Fruit fly (Drosophila melanogaster) whole organism, pupa: ENCODE measurements around the gene CG16779.
A peak's percentile ranks its signal among the peaks of the same experiment; 100 is the strongest.

ENCODE experiments used
- CG10348 ChIP-seq: fragments of 200-800 bp; sonication (Bioruptor generic); IDR thresholded peaks from 2 replicates; pipeline ENCODE4 v1.3.6; 2022; ENCODE audit warnings: missing biosample characterization, missing genetic modification characterization
- CG12605 ChIP-seq: fragments of 200-800 bp; sonication (Bioruptor generic); IDR thresholded peaks from 2 replicates; pipeline ENCODE4 v1.3.6; 2022; ENCODE audit warnings: missing biosample characterization, missing genetic modification characterization
- CG13204 ChIP-seq: fragments of 200-800 bp; sonication (Bioruptor generic); optimal IDR thresholded peaks from 2 replicates; lab custom pipeline; 2018; ENCODE audit warnings: missing biosample characterization, mild to moderate bottlenecking, missing genetic modification characterization, moderate library complexity
- CG14655 ChIP-seq: fragments of 200-800 bp; sonication (Bioruptor generic); optimal IDR thresholded peaks from 3 replicates; lab custom pipeline; 2017; ENCODE audit warnings: mild to moderate bottlenecking, missing biosample characterization, missing genetic modification reagents, missing genetic modification characterization
- CG15710 ChIP-seq: fragments of 200-800 bp; sonication (Bioruptor generic); optimal IDR thresholded peaks from 2 replicates; lab custom pipeline; 2018; ENCODE audit warnings: missing biosample characterization, mild to moderate bottlenecking, missing genetic modification characterization, moderate library complexity
- CG17806 ChIP-seq: fragments of 200-800 bp; sonication (Bioruptor generic); optimal IDR thresholded peaks from 2 replicates; lab custom pipeline; 2018; ENCODE audit warnings: missing biosample characterization, mild to moderate bottlenecking, missing genetic modification characterization, moderate library complexity
- CG32121 ChIP-seq: fragments of 200-800 bp; sonication (Bioruptor generic); IDR thresholded peaks from 2 replicates; pipeline ENCODE4 v1.3.6; 2022; ENCODE audit warnings: missing biosample characterization, missing genetic modification characterization
- CG34367 ChIP-seq: fragments of 200-800 bp; sonication (Bioruptor generic); optimal IDR thresholded peaks from 2 replicates; lab custom pipeline; 2018; ENCODE audit warnings: missing biosample characterization, mild to moderate bottlenecking, missing genetic modification characterization
- CG4496 ChIP-seq: fragments of 200-800 bp; sonication (Bioruptor generic); IDR thresholded peaks from 3 replicates; pipeline ENCODE4 v1.3.6; 2022; ENCODE audit warnings: missing biosample characterization, missing genetic modification characterization
- CG8159 ChIP-seq: fragments of 200-800 bp; sonication (Bioruptor generic); optimal IDR thresholded peaks from 3 replicates; lab custom pipeline; 2018; ENCODE audit warnings: missing biosample characterization, mild to moderate bottlenecking, missing genetic modification characterization, moderate library complexity
- CG8301 ChIP-seq: fragments of 200-800 bp; sonication (Bioruptor generic); optimal IDR thresholded peaks from 2 replicates; lab custom pipeline; 2018; ENCODE audit warnings: missing biosample characterization, mild to moderate bottlenecking, missing genetic modification characterization
- CG9948 ChIP-seq: fragments of 200-800 bp; sonication (Bioruptor generic); optimal IDR thresholded peaks from 2 replicates; lab custom pipeline; 2018; ENCODE audit warnings: missing biosample characterization, mild to moderate bottlenecking, missing genetic modification characterization, moderate library complexity
- D1 ChIP-seq: fragments of 200-800 bp; sonication (Bioruptor generic); optimal IDR thresholded peaks from 2 replicates; lab custom pipeline; 2018; ENCODE audit warnings: missing biosample characterization, mild to moderate bottlenecking, missing genetic modification characterization, moderate library complexity
- EcR ChIP-seq: fragments of 200-800 bp; sonication (Bioruptor generic); optimal IDR thresholded peaks from 3 replicates; lab custom pipeline; 2019; ENCODE audit warnings: missing biosample characterization, missing genetic modification characterization, mild to moderate bottlenecking, moderate library complexity, missing genetic modification reagents
- Ets98B ChIP-seq: fragments of 200-800 bp; sonication (Bioruptor generic); IDR thresholded peaks from 2 replicates; pipeline ENCODE4 v1.3.6; 2022; ENCODE audit warnings: missing biosample characterization, missing genetic modification characterization
- Pif1A ChIP-seq: fragments of 200-800 bp; sonication (Bioruptor generic); optimal IDR thresholded peaks from 3 replicates; lab custom pipeline; 2016; ENCODE audit warnings: missing biosample characterization, missing genetic modification characterization
- Pif1B ChIP-seq: fragments of 200-800 bp; sonication (Bioruptor generic); optimal IDR thresholded peaks from 3 replicates; lab custom pipeline; 2016; ENCODE audit warnings: missing biosample characterization, missing genetic modification characterization
- Snoo ChIP-seq: fragments of 200-800 bp; sonication (Bioruptor generic); optimal IDR thresholded peaks from 3 replicates; lab custom pipeline; 2017; ENCODE audit warnings: missing biosample characterization, mild to moderate bottlenecking, missing genetic modification characterization, inconsistent platforms
- fd96Ca ChIP-seq: fragments of 200-800 bp; sonication (Bioruptor generic); IDR thresholded peaks from 3 replicates; pipeline ENCODE4 v1.3.6; 2022; ENCODE audit warnings: missing biosample characterization, missing genetic modification characterization
- gl ChIP-seq: fragments of 200-800 bp; sonication (Bioruptor generic); optimal IDR thresholded peaks from 2 replicates; lab custom pipeline; 2018; ENCODE audit warnings: missing biosample characterization, mild to moderate bottlenecking, missing genetic modification characterization
- rn ChIP-seq: fragments of 200-800 bp; sonication (Bioruptor generic); IDR thresholded peaks from 2 replicates; pipeline ENCODE4 v1.3.6; 2022; ENCODE audit warnings: missing biosample characterization, missing genetic modification characterization

CG16779 gene

DNA sequence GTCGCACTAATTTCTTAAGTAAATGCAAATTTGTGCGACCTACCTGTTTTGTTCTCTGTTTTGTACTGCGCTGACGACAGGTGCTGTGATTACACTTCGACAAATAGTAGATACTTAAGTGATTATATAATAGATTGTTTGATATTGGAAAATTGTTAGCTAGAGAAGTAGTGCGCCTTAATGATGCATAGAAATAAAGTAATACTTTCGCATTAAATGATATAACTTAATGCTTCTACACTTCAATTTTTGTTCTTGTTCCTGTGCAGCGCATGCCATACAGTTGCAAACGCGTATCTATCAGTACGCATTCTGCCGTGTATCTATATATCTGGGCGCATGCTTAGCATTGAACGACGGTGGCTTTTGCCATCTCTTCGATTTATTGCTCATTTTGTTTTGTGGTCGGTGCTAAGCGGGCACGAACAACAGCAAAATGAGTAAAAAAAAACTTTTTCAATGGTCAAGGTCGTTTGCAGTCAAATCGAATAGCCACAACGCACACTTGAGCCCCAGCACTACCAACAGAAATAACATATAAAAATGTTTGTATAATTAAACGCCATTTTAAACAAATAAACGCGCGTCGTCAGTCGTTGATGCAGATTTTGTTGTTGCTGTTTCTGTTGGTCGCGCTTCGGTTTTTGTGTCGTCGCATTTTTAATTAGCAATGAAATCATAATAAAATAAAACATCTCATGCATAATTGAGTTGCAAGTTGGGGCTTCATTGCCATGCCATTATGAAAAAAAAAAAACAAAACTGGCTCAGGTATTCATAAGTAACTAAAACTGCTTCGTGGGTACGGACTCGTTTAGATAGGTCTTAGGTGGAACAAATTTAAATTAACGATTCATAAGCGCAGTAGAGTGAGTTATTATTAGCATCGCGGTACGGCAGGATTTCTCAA is 62.9 kb downstream of the CG16779 start:
- TF ChIP-seq fd96Ca (GFP tag; lab: Robert Waterston, UW) (no peak), CG17806 (tag; lab: Kevin White, UChicago) (peak; percentile 31), CG14655 (peak; percentile 65), CG9948 (tag; lab: Kevin White, UChicago) (peak; percentile 43), CG32121 (GFP tag; lab: Robert Waterston, UW) (peak; percentile 51; the same call in 1 of the 2 replicates), CG8301 (tag; lab: Kevin White, UChicago) (peak; percentile 65), Ets98B (GFP tag; lab: Robert Waterston, UW) (peak; percentile 39; the same call in 1 of the 2 replicates), CG15710 (tag; lab: Kevin White, UChicago) (no peak), CG4496 (GFP tag; lab: Robert Waterston, UW) (peak; percentile 48; the same call in 1 of the 3 replicates), CG12605 (GFP tag; lab: Robert Waterston, UW) (no peak), Pif1A (GFP tag; lab: Kevin White, UChicago) (peak; percentile 52), rn (GFP tag; lab: Robert Waterston, UW) (no peak), gl (tag; lab: Kevin White, UChicago) (no peak), Pif1B (no peak)

dm6 chr3R:9428988-9429387 is 64.5 kb downstream of the CG16779 start:
- TF ChIP-seq CG17806 (tag; lab: Kevin White, UChicago) (peak; percentile 4), CG8301 (tag; lab: Kevin White, UChicago) (no peak), EcR (GFP tag; lab: Kevin White, UChicago) (no peak), CG34367 (no peak), CG15710 (tag; lab: Kevin White, UChicago) (peak; percentile 23), CG12605 (GFP tag; lab: Robert Waterston, UW) (no peak), CG32121 (GFP tag; lab: Robert Waterston, UW) (no peak), fd96Ca (GFP tag; lab: Robert Waterston, UW) (peak; percentile 37; the same call in 2 of the 3 replicates), D1 (tag; lab: Kevin White, UChicago) (no peak), gl (tag; lab: Kevin White, UChicago) (no peak), Pif1B (peak; percentile 6), CG14655 (peak; percentile 7), CG13204 (GFP tag; lab: Kevin White, UChicago) (no peak), CG9948 (tag; lab: Kevin White, UChicago) (no peak), rn (GFP tag; lab: Robert Waterston, UW) (no peak), CG10348 (GFP tag; lab: Robert Waterston, UW) (no peak), Ets98B (GFP tag; lab: Robert Waterston, UW) (peak; percentile 32; the same call in 1 of the 2 replicates), Pif1A (GFP tag; lab: Kevin White, UChicago) (peak; percentile 17), CG4496 (GFP tag; lab: Robert Waterston, UW) (no peak; the same call in 2 of the 3 replicates), Snoo (tag; lab: Kevin White, UChicago) (peak; percentile 54), CG8159 (tag; lab: Kevin White, UChicago) (peak; percentile 4)
- TF ChIP-seq, all 21 proteins: peak for 9

DNA sequence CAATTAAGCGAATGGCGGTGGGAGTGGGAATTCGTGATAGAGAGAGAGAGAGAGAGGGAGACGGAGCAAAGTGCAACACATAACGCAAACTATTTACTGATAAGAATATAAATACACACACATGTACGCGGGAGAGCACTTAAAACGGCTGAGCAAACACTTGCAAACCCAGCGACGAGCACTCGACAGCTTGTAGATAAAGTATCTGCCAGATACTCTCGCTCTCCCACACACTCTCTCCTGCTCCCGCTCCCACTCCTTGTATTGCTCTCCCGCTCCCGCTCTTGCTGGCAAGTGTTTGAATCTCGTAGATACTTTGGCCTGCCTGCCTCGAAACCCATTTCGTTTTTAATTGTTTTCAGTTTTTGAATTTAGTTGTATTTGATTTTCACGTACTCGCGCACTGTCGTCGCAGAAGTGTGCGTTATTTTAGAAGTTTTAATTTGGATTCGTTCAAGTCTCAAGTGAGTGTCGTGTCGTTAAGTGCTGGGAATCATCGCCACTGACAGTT is 65.2 kb downstream of the CG16779 start:
- TF ChIP-seq Pif1B (peak; percentile 53), CG14655 (peak; percentile 59), CG15710 (tag; lab: Kevin White, UChicago) (peak; percentile 6), rn (GFP tag; lab: Robert Waterston, UW) (no peak), CG9948 (tag; lab: Kevin White, UChicago) (no peak), D1 (tag; lab: Kevin White, UChicago) (no peak), CG4496 (GFP tag; lab: Robert Waterston, UW) (no peak; the same call in 1 of the 3 replicates), EcR (GFP tag; lab: Kevin White, UChicago) (no peak), gl (tag; lab: Kevin White, UChicago) (peak; percentile 82), CG8159 (tag; lab: Kevin White, UChicago) (peak; percentile 38), CG32121 (GFP tag; lab: Robert Waterston, UW) (peak; percentile 75), CG13204 (GFP tag; lab: Kevin White, UChicago) (peak; percentile 74), Ets98B (GFP tag; lab: Robert Waterston, UW) (peak; percentile 84), fd96Ca (GFP tag; lab: Robert Waterston, UW) (peak; percentile 82), CG17806 (tag; lab: Kevin White, UChicago) (peak; percentile 18), Snoo (tag; lab: Kevin White, UChicago) (peak; percentile 51), CG34367 (peak; percentile 40), Pif1A (GFP tag; lab: Kevin White, UChicago) (peak; percentile 45), CG12605 (GFP tag; lab: Robert Waterston, UW) (peak; percentile 84), CG10348 (GFP tag; lab: Robert Waterston, UW) (no peak), CG8301 (tag; lab: Kevin White, UChicago) (peak; percentile 57)
- TF ChIP-seq, all 21 proteins: peak for 15

- TF ChIP-seq CG12605 (GFP tag; lab: Robert Waterston, UW) (no peak), CG9948 (tag; lab: Kevin White, UChicago) (no peak)
These were observed 66.1 kb downstream of the CG16779 start for dm6 chr3R:9427328-9427727.
